Fruit fly (Drosophila melanogaster): ENCODE measurements around the gene mwh.

DNA sequence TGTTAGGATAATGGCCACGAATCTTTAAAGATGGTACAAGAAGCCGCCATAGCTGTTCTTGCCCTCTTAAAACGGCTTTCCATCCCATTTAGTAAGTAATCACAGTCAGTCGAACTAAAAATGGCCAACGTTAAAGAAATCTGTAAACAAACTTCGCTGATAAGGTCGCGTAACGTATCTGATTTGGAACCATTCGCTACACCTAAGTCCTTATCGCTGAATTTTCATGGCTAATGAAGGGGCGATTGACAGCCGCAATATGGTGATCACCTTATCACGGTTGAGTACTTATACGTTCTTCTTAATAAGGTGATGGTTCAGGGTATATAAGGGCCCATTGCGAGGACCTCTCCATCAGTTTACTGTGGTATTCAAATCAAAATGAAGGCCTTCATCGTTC, 12.0 kb downstream of the mwh start, which contains the start of gene LysE:
- no peak for TF ChIP-seq CG14655 (GFP tag; optimal IDR thresholded peaks at IDR 0.05)
- TF ChIP-seq CG15710 (tag; optimal IDR thresholded peaks at IDR 0.05), result no peak
- TF ChIP-seq CG8301 (tag; optimal IDR thresholded peaks at IDR 0.05), result no peak
- no peak for TF ChIP-seq rn (GFP tag; IDR thresholded peaks at IDR 0.05)
- TF ChIP-seq gl (tag; optimal IDR thresholded peaks at IDR 0.05), result no peak
- TF ChIP-seq Ets98B (GFP tag; IDR thresholded peaks at IDR 0.05), result no peak
- TF ChIP-seq CG13204 (GFP tag; optimal IDR thresholded peaks at IDR 0.05), result no peak

All from whole organism, pupa.